Fruit fly (Drosophila melanogaster) whole organism, prepupa: Measurements from ENCODE around the gene yellow-f2.

Experiments
- Blimp-1 ChIP-seq: fragments of 200-800 bp; sonication (Bioruptor generic); optimal IDR thresholded peaks from 3 replicates; lab custom pipeline; 2017; ENCODE audit warnings: missing biosample characterization, missing genetic modification characterization, mild to moderate bottlenecking, moderate library complexity, missing genetic modification reagents
- CG11294 ChIP-seq: fragments of 200-800 bp; sonication (Bioruptor generic); IDR thresholded peaks from 2 replicates; pipeline ENCODE4 v1.3.6; 2022; ENCODE audit warnings: missing biosample characterization, missing genetic modification characterization
- CG11762 ChIP-seq: fragments of 200-800 bp; sonication (Bioruptor generic); optimal IDR thresholded peaks from 3 replicates; lab custom pipeline; 2016; ENCODE audit warnings: missing biosample characterization, missing genetic modification characterization; ENCODE audit not compliant: insufficient read depth
- CG11902 ChIP-seq: fragments of 200-800 bp; sonication (Bioruptor generic); optimal IDR thresholded peaks from 3 replicates; lab custom pipeline; 2016; ENCODE audit warnings: missing biosample characterization, missing genetic modification characterization
- CG15336 ChIP-seq: fragments of 200-800 bp; sonication (Bioruptor generic); IDR thresholded peaks from 2 replicates; pipeline ENCODE4 v1.3.6; 2022; ENCODE audit warnings: missing biosample characterization, missing genetic modification characterization
- CG16779 ChIP-seq: fragments of 200-800 bp; sonication (Bioruptor generic); optimal IDR thresholded peaks from 3 replicates; lab custom pipeline; 2017; ENCODE audit warnings: missing biosample characterization, mild to moderate bottlenecking, missing genetic modification characterization
- CG3032 ChIP-seq: fragments of 200-800 bp; optimal IDR thresholded peaks from 2 replicates; lab custom pipeline; 2019; ENCODE audit warnings: missing biosample characterization, mild to moderate bottlenecking, missing genetic modification characterization, moderate library complexity
- CG31627 ChIP-seq: fragments of 200-800 bp; sonication (Bioruptor generic); optimal IDR thresholded peaks from 3 replicates; lab custom pipeline; 2016; ENCODE audit warnings: missing biosample characterization, missing genetic modification characterization
- CG32006 ChIP-seq: fragments of 200-800 bp; sonication (Bioruptor generic); optimal IDR thresholded peaks from 3 replicates; lab custom pipeline; 2017; ENCODE audit warnings: missing biosample characterization, mild to moderate bottlenecking, missing genetic modification characterization
- CG34406 ChIP-seq: fragments of 200-800 bp; sonication (Bioruptor generic); optimal IDR thresholded peaks from 3 replicates; lab custom pipeline; 2016; ENCODE audit warnings: missing biosample characterization, missing genetic modification characterization
- CG3919 ChIP-seq: fragments of 200-800 bp; sonication (Bioruptor generic); optimal IDR thresholded peaks from 3 replicates; lab custom pipeline; 2016; ENCODE audit warnings: missing biosample characterization, missing genetic modification characterization
- CG6163 ChIP-seq: fragments of 200-800 bp; sonication (Bioruptor generic); IDR thresholded peaks from 3 replicates; pipeline ENCODE4 v1.3.6; 2022; ENCODE audit warnings: missing biosample characterization, missing genetic modification characterization
- CG6276 ChIP-seq: fragments of 200-800 bp; sonication (Bioruptor generic); optimal IDR thresholded peaks from 2 replicates; lab custom pipeline; 2017; ENCODE audit warnings: missing biosample characterization, mild to moderate bottlenecking, missing genetic modification characterization
- CG6792 ChIP-seq: fragments of 200-800 bp; sonication (Bioruptor generic); optimal IDR thresholded peaks from 3 replicates; lab custom pipeline; 2016; ENCODE audit warnings: missing biosample characterization, missing genetic modification characterization
- CG7368 ChIP-seq: fragments of 200-800 bp; sonication (Bioruptor generic); optimal IDR thresholded peaks from 3 replicates; lab custom pipeline; 2016; ENCODE audit warnings: missing biosample characterization, missing genetic modification characterization
- CG8119 ChIP-seq: fragments of 200-800 bp; sonication (Bioruptor generic); IDR thresholded peaks from 3 replicates; pipeline ENCODE4 v1.3.6; 2022; ENCODE audit warnings: missing biosample characterization, missing genetic modification characterization
- CG8319 ChIP-seq: fragments of 200-800 bp; sonication (Bioruptor generic); optimal IDR thresholded peaks from 3 replicates; lab custom pipeline; 2016; ENCODE audit warnings: missing biosample characterization, missing genetic modification characterization
- CG8632 ChIP-seq: fragments of 200-800 bp; sonication (Bioruptor generic); optimal IDR thresholded peaks from 3 replicates; lab custom pipeline; 2016; ENCODE audit warnings: missing biosample characterization, missing genetic modification characterization
- CG9139 ChIP-seq: fragments of 200-800 bp; sonication (Bioruptor generic); optimal IDR thresholded peaks from 3 replicates; lab custom pipeline; 2017; ENCODE audit warnings: missing biosample characterization, mild to moderate bottlenecking, missing genetic modification characterization
- Eip75B ChIP-seq: fragments of 200-800 bp; sonication (Bioruptor generic); optimal IDR thresholded peaks from 3 replicates; lab custom pipeline; 2016; ENCODE audit warnings: missing biosample characterization, missing genetic modification characterization
- Eip78C ChIP-seq: fragments of 200-800 bp; sonication (Bioruptor generic); peaks from one replicate; lab custom pipeline; 2016; ENCODE audit warnings: missing biosample characterization, missing genetic modification characterization
- Eip93F ChIP-seq: fragments of 200-800 bp; sonication (Bioruptor generic); optimal IDR thresholded peaks from 2 replicates; lab custom pipeline; 2016; ENCODE audit warnings: missing biosample characterization, mild to moderate bottlenecking, missing genetic modification characterization
- Ets21C ChIP-seq: fragments of 200-800 bp; sonication (Bioruptor generic); optimal IDR thresholded peaks from 3 replicates; lab custom pipeline; 2016; ENCODE audit warnings: missing biosample characterization, missing genetic modification characterization
- Ets96B ChIP-seq: fragments of 200-800 bp; optimal IDR thresholded peaks from 2 replicates; lab custom pipeline; 2019; ENCODE audit warnings: missing biosample characterization, mild to moderate bottlenecking, missing genetic modification characterization, moderate library complexity
- Hr4 ChIP-seq: fragments of 200-800 bp; sonication (Bioruptor generic); optimal IDR thresholded peaks from 3 replicates; lab custom pipeline; 2016; ENCODE audit warnings: missing biosample characterization, missing genetic modification characterization
- Sox102F ChIP-seq: fragments of 200-800 bp; sonication (Bioruptor generic); optimal IDR thresholded peaks from 2 replicates; lab custom pipeline; 2016; ENCODE audit warnings: missing biosample characterization, mild to moderate bottlenecking, missing genetic modification characterization
- Sox14 ChIP-seq: fragments of 200-800 bp; sonication (Bioruptor generic); optimal IDR thresholded peaks from 3 replicates; lab custom pipeline; 2016; ENCODE audit warnings: missing biosample characterization, missing genetic modification characterization
- achi ChIP-seq: fragments of 200-800 bp; sonication (Bioruptor generic); optimal IDR thresholded peaks from 3 replicates; lab custom pipeline; 2016; ENCODE audit warnings: missing biosample characterization, missing genetic modification characterization
- cyc ChIP-seq: fragments of 200-800 bp; sonication (Bioruptor generic); optimal IDR thresholded peaks from 3 replicates; lab custom pipeline; 2016; ENCODE audit warnings: missing biosample characterization, missing genetic modification characterization
- dac ChIP-seq: fragments of 200-800 bp; sonication (Bioruptor generic); optimal IDR thresholded peaks from 2 replicates; lab custom pipeline; 2017; ENCODE audit warnings: missing biosample characterization, mild to moderate bottlenecking, missing genetic modification characterization
- dsx ChIP-seq: fragments of 200-800 bp; optimal IDR thresholded peaks from 3 replicates; lab custom pipeline; 2019; ENCODE audit warnings: missing biosample characterization, mild to moderate bottlenecking, missing genetic modification characterization, moderate library complexity; ENCODE audit not compliant: poor library complexity, severe bottlenecking
- fd85E ChIP-seq: fragments of 200-800 bp; sonication (Bioruptor generic); optimal IDR thresholded peaks from 3 replicates; lab custom pipeline; 2016; ENCODE audit warnings: missing biosample characterization, missing genetic modification characterization
- fkh ChIP-seq: fragments of 200-800 bp; sonication (Bioruptor generic); optimal IDR thresholded peaks from 3 replicates; lab custom pipeline; 2017; ENCODE audit warnings: missing biosample characterization, mild to moderate bottlenecking, missing genetic modification characterization, moderate library complexity
- lz ChIP-seq: fragments of 200-800 bp; sonication (Bioruptor generic); optimal IDR thresholded peaks from 3 replicates; lab custom pipeline; 2016; ENCODE audit warnings: missing biosample characterization, missing genetic modification characterization
- net ChIP-seq: fragments of 200-800 bp; sonication (Bioruptor generic); optimal IDR thresholded peaks from 3 replicates; lab custom pipeline; 2016; ENCODE audit warnings: missing biosample characterization, missing genetic modification characterization
- pdm3 ChIP-seq: fragments of 200-800 bp; sonication (Bioruptor generic); optimal IDR thresholded peaks from 3 replicates; lab custom pipeline; 2016; ENCODE audit warnings: missing biosample characterization, missing genetic modification characterization
- salr ChIP-seq, 2 experiments: fragments of 200-800 bp; sonication (Bioruptor generic); optimal IDR thresholded peaks; 3 replicates each; lab custom pipeline; 2016 to 2018; ENCODE audit warnings: missing biosample characterization in 2 of 2, missing genetic modification characterization in 2 of 2, mild to moderate bottlenecking in 1 of 2
- spab ChIP-seq: fragments of 200-800 bp; sonication (Bioruptor generic); optimal IDR thresholded peaks from 2 replicates; lab custom pipeline; 2017; ENCODE audit warnings: missing biosample characterization, mild to moderate bottlenecking, missing genetic modification characterization, missing genetic modification reagents
- ss ChIP-seq, 2 experiments: fragments of 200-800 bp; sonication (Bioruptor generic); optimal IDR thresholded peaks; 2 replicates in 1 of 2; 3 replicates in 1 of 2; lab custom pipeline; 2017 to 2018; ENCODE audit warnings: mild to moderate bottlenecking in 2 of 2, missing biosample characterization in 2 of 2, missing genetic modification characterization in 2 of 2, moderate library complexity in 1 of 2
- svp ChIP-seq: fragments of 200-800 bp; sonication (Bioruptor generic); peaks from one replicate; lab custom pipeline; 2016; ENCODE audit warnings: missing biosample characterization, missing genetic modification characterization
- vri ChIP-seq: fragments of 200-800 bp; sonication (Bioruptor generic); optimal IDR thresholded peaks from 3 replicates; lab custom pipeline; 2016; ENCODE audit warnings: missing biosample characterization, mild to moderate bottlenecking, missing genetic modification characterization

The yellow-f2 gene

dm6 chr3R:12974447-12974846 is 20.5 kb downstream of the yellow-f2 start (continued):
- TF ChIP-seq CG7368 (GFP tag; lab: Kevin White, UChicago) (peak; percentile 17), spab (GFP tag; lab: Kevin White, UChicago) (no peak), CG8632 (GFP tag; lab: Kevin White, UChicago) (peak; percentile 30), Eip93F (GFP tag; lab: Kevin White, UChicago) (no peak), Blimp-1 (GFP tag; lab: Kevin White, UChicago) (peak; percentile 89), Eip75B (GFP tag; lab: Kevin White, UChicago) (no peak), CG3032 (tag; lab: Kevin White, UChicago) (no peak), fkh (no peak), CG16779 (no peak), vri (GFP tag; lab: Kevin White, UChicago) (no peak), Eip78C (GFP tag; lab: Kevin White, UChicago) (peak; percentile 68), CG11902 (GFP tag; lab: Kevin White, UChicago) (no peak), svp (GFP tag; lab: Kevin White, UChicago) (peak; percentile 64), CG15336 (GFP tag; lab: Robert Waterston, UW) (no peak), CG31627 (GFP tag; lab: Kevin White, UChicago) (no peak), CG6276 (GFP tag; lab: Kevin White, UChicago) (no peak), dac (GFP tag; lab: Kevin White, UChicago) (no peak), salr (GFP tag; optimal IDR thresholded peaks at IDR 0.05; lab: Kevin White, UChicago) (peak in 1 of 2 experiments; percentile 30), achi (GFP tag; lab: Kevin White, UChicago) (peak; percentile 35), CG34406 (GFP tag; lab: Kevin White, UChicago) (peak; percentile 10), cyc (GFP tag; lab: Kevin White, UChicago) (no peak), Sox102F (GFP tag; lab: Kevin White, UChicago) (peak; percentile 12), Hr4 (no peak), CG8119 (GFP tag; lab: Robert Waterston, UW) (no peak), CG11762 (GFP tag; lab: Kevin White, UChicago) (no peak), lz (GFP tag; lab: Kevin White, UChicago) (peak; percentile 9), Ets21C (no peak), Sox14 (no peak), CG32006 (GFP tag; lab: Kevin White, UChicago) (peak; percentile 46), CG9139 (GFP tag; lab: Kevin White, UChicago) (no peak), fd85E (no peak), CG8319 (GFP tag; lab: Kevin White, UChicago) (no peak), CG6163 (GFP tag; lab: Robert Waterston, UW) (no peak; the same call in 2 of the 3 replicates), CG6792 (GFP tag; lab: Kevin White, UChicago) (peak; percentile 50), net (no peak), ss (GFP tag; optimal IDR thresholded peaks at IDR 0.05; lab: Kevin White, UChicago) (no peak), Ets96B (tag; lab: Kevin White, UChicago) (no peak), pdm3 (GFP tag; lab: Kevin White, UChicago) (no peak), CG11294 (GFP tag; lab: Robert Waterston, UW) (no peak), dsx (no peak), CG3919 (GFP tag; lab: Kevin White, UChicago) (peak; percentile 55)

DNA sequence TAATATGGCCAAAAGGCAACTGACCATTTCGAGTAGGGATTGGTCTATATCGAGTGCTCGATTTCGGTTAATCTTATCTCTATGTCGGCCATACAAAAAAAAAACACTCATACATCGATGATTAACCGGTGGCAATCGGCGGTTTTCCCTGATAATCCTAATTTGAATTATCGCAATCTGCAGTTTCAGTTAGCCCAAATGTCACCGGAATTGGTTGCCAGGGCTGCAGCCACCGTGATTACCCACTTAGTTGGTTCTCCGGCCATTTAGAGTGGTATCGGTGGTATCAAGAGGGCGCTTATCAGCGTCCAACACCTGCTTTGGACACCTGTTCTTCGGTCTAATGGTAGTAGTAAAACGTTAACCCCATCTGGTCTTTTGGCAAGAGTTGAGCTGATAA is 22.8 kb downstream of the yellow-f2 start:
- TF ChIP-seq vri (GFP tag; lab: Kevin White, UChicago) (peak; percentile 34), CG11294 (GFP tag; lab: Robert Waterston, UW) (no peak), lz (GFP tag; lab: Kevin White, UChicago) (no peak), CG6163 (GFP tag; lab: Robert Waterston, UW) (no peak)
- TF ChIP-seq, all 60 proteins: peak for 1
